Fruit fly (Drosophila melanogaster) whole organism, pupa: Measurements from ENCODE around the gene Rpp21.

ENCODE experiments used
- CG10348 ChIP-seq: fragments of 200-800 bp; sonication (Bioruptor generic); IDR thresholded peaks from 2 replicates; pipeline ENCODE4 v1.3.6; 2022; ENCODE audit warnings: missing biosample characterization, missing genetic modification characterization
- CG12605 ChIP-seq: fragments of 200-800 bp; sonication (Bioruptor generic); IDR thresholded peaks from 2 replicates; pipeline ENCODE4 v1.3.6; 2022; ENCODE audit warnings: missing biosample characterization, missing genetic modification characterization
- CG13204 ChIP-seq: fragments of 200-800 bp; sonication (Bioruptor generic); optimal IDR thresholded peaks from 2 replicates; lab custom pipeline; 2018; ENCODE audit warnings: missing biosample characterization, mild to moderate bottlenecking, missing genetic modification characterization, moderate library complexity
- CG14655 ChIP-seq: fragments of 200-800 bp; sonication (Bioruptor generic); optimal IDR thresholded peaks from 3 replicates; lab custom pipeline; 2017; ENCODE audit warnings: mild to moderate bottlenecking, missing biosample characterization, missing genetic modification reagents, missing genetic modification characterization
- CG17806 ChIP-seq: fragments of 200-800 bp; sonication (Bioruptor generic); optimal IDR thresholded peaks from 2 replicates; lab custom pipeline; 2018; ENCODE audit warnings: missing biosample characterization, mild to moderate bottlenecking, missing genetic modification characterization, moderate library complexity
- CG32121 ChIP-seq: fragments of 200-800 bp; sonication (Bioruptor generic); IDR thresholded peaks from 2 replicates; pipeline ENCODE4 v1.3.6; 2022; ENCODE audit warnings: missing biosample characterization, missing genetic modification characterization
- CG34367 ChIP-seq: fragments of 200-800 bp; sonication (Bioruptor generic); optimal IDR thresholded peaks from 2 replicates; lab custom pipeline; 2018; ENCODE audit warnings: missing biosample characterization, mild to moderate bottlenecking, missing genetic modification characterization
- CG8159 ChIP-seq: fragments of 200-800 bp; sonication (Bioruptor generic); optimal IDR thresholded peaks from 3 replicates; lab custom pipeline; 2018; ENCODE audit warnings: missing biosample characterization, mild to moderate bottlenecking, missing genetic modification characterization, moderate library complexity
- CG8301 ChIP-seq: fragments of 200-800 bp; sonication (Bioruptor generic); optimal IDR thresholded peaks from 2 replicates; lab custom pipeline; 2018; ENCODE audit warnings: missing biosample characterization, mild to moderate bottlenecking, missing genetic modification characterization
- EcR ChIP-seq: fragments of 200-800 bp; sonication (Bioruptor generic); optimal IDR thresholded peaks from 3 replicates; lab custom pipeline; 2019; ENCODE audit warnings: missing biosample characterization, missing genetic modification characterization, mild to moderate bottlenecking, moderate library complexity, missing genetic modification reagents
- Ets98B ChIP-seq: fragments of 200-800 bp; sonication (Bioruptor generic); IDR thresholded peaks from 2 replicates; pipeline ENCODE4 v1.3.6; 2022; ENCODE audit warnings: missing biosample characterization, missing genetic modification characterization
- Pif1B ChIP-seq: fragments of 200-800 bp; sonication (Bioruptor generic); optimal IDR thresholded peaks from 3 replicates; lab custom pipeline; 2016; ENCODE audit warnings: missing biosample characterization, missing genetic modification characterization
- rn ChIP-seq: fragments of 200-800 bp; sonication (Bioruptor generic); IDR thresholded peaks from 2 replicates; pipeline ENCODE4 v1.3.6; 2022; ENCODE audit warnings: missing biosample characterization, missing genetic modification characterization

DNA sequence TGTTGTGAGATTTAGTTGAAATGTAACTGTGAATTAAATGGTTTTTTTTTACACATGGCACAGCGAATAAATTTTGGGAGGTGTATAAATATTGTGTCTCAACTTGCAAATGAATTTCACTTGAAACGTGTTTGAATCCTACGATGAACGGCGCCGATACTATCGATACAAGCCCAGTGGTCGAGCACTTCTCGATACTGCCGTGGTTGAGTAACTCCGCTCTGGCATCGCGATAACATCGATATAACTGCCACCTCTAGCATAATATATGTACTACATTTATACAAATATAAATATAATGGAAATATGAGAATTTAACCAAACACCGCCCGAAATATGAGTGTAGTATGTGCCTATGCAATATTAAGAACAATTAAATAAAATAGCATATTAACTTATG is 2.5 kb downstream of the Rpp21 start:
- TF ChIP-seq CG8301 (no peak), EcR (GFP tag; lab: Kevin White, UChicago) (no peak), CG17806 (no peak), Pif1B (no peak), Ets98B (GFP tag; lab: Robert Waterston, UW) (0 out of 2 replicates have a peak, but pooled peaks have one; percentile 11), CG13204 (no peak), rn (GFP tag; lab: Robert Waterston, UW) (no peak), CG8159 (tag; lab: Kevin White, UChicago) (no peak), CG32121 (GFP tag; lab: Robert Waterston, UW) (no peak), CG34367 (tag; lab: Kevin White, UChicago) (no peak), CG10348 (GFP tag; lab: Robert Waterston, UW) (no peak), CG14655 (GFP tag; lab: Kevin White, UChicago) (no peak), CG12605 (GFP tag; lab: Robert Waterston, UW) (no peak)
